Worm (Caenorhabditis elegans) whole organism, young adult: ENCODE measurements around the gene Y47D3A.34.

Source experiments
- B0035.1 ChIP-seq: sonication (generic microtip); optimal IDR thresholded peaks from 2 replicates; lab custom pipeline; 2016; ENCODE audit warnings: missing genetic modification characterization, mild to moderate bottlenecking, missing compliant biosample characterization, missing genotype, missing genetic modification reagents
- B0336.3 ChIP-seq: fragments of 200-800 bp; sonication (Bioruptor generic); IDR thresholded peaks from 2 replicates; pipeline ENCODE4 v1.3.6; 2022; ENCODE audit warnings: missing genetic modification characterization, missing compliant biosample characterization
- C06A6.2 ChIP-seq: fragments of 200-800 bp; sonication (Bioruptor generic); conservative IDR thresholded peaks from 2 replicates; pipeline ENCODE4 v1.3.6; 2022; ENCODE audit warnings: missing genetic modification characterization, missing compliant biosample characterization
- C17E4.6 ChIP-seq: fragments of 200-800 bp; sonication (Bioruptor generic); IDR thresholded peaks from 2 replicates; pipeline ENCODE4 v1.3.6; 2022; ENCODE audit warnings: missing genetic modification reagents, missing genetic modification characterization, missing compliant biosample characterization
- F49E8.2 ChIP-seq: sonication (generic microtip); optimal IDR thresholded peaks from 3 replicates; lab custom pipeline; 2017; ENCODE audit warnings: missing genetic modification characterization, mild to moderate bottlenecking, missing compliant biosample characterization, antibody characterized with exemption, moderate library complexity; ENCODE audit not compliant: insufficient read depth
- F52B5.7 ChIP-seq: sonication (generic microtip); optimal IDR thresholded peaks from 2 replicates; lab custom pipeline; 2016; ENCODE audit warnings: mild to moderate bottlenecking, missing genetic modification characterization, missing compliant biosample characterization
- F57C9.4 ChIP-seq: sonication (generic microtip); optimal IDR thresholded peaks from 2 replicates; lab custom pipeline; 2017; ENCODE audit warnings: mild to moderate bottlenecking, missing genetic modification characterization, missing compliant biosample characterization
- K11D2.4 ChIP-seq: fragments of 200-800 bp; sonication (Bioruptor generic); IDR thresholded peaks from 2 replicates; pipeline ENCODE4 v1.3.6; 2022; ENCODE audit warnings: missing genetic modification reagents, missing genetic modification characterization, missing compliant biosample characterization
- K12H6.12 ChIP-seq: fragments of 200-800 bp; sonication (Bioruptor generic); optimal IDR thresholded peaks from 2 replicates; lab custom pipeline; 2018; ENCODE audit warnings: mild to moderate bottlenecking, missing genetic modification characterization, missing compliant biosample characterization
- Y53F4B.3 ChIP-seq: fragments of 200-800 bp; sonication (Bioruptor generic); IDR thresholded peaks from 2 replicates; pipeline ENCODE4 v1.3.6; 2022; ENCODE audit warnings: missing genetic modification reagents, missing genetic modification characterization, missing compliant biosample characterization
- Y56A3A.18 ChIP-seq: fragments of 200-800 bp; sonication (Bioruptor generic); IDR thresholded peaks from 2 replicates; pipeline ENCODE4 v1.3.6; 2022; ENCODE audit warnings: missing genetic modification reagents, missing genetic modification characterization, missing compliant biosample characterization
- Y95B8A.8 ChIP-seq: fragments of 200-800 bp; sonication (Bioruptor generic); IDR thresholded peaks from 2 replicates; pipeline ENCODE4 v1.3.6; 2022; ENCODE audit warnings: missing genetic modification reagents, missing genetic modification characterization, missing compliant biosample characterization
- aptf-3 ChIP-seq: fragments of 200-800 bp; sonication (Bioruptor generic); IDR thresholded peaks from 2 replicates; pipeline ENCODE4 v1.3.6; 2022; ENCODE audit warnings: missing genetic modification characterization, missing compliant biosample characterization
- attf-3 ChIP-seq: fragments of 200-800 bp; sonication (Bioruptor generic); conservative IDR thresholded peaks from 2 replicates; pipeline ENCODE4 v1.3.6; 2022; ENCODE audit warnings: missing genetic modification reagents, missing genetic modification characterization, missing compliant biosample characterization
- bed-1 ChIP-seq: fragments of 200-800 bp; sonication (Bioruptor generic); IDR thresholded peaks from 2 replicates; pipeline ENCODE4 v1.3.6; 2022; ENCODE audit warnings: missing genetic modification reagents, missing genetic modification characterization, missing compliant biosample characterization
- bed-2 ChIP-seq: fragments of 200-800 bp; sonication (Bioruptor generic); IDR thresholded peaks from 2 replicates; pipeline ENCODE4 v1.3.6; 2022; ENCODE audit warnings: missing genetic modification reagents, missing genetic modification characterization, missing compliant biosample characterization
- ceh-100 ChIP-seq: fragments of 200-800 bp; sonication (Bioruptor generic); IDR thresholded peaks from 2 replicates; pipeline ENCODE4 v1.3.6; 2022; ENCODE audit warnings: missing genetic modification reagents, missing genetic modification characterization, missing compliant biosample characterization
- ceh-27 ChIP-seq: fragments of 200-800 bp; sonication (Bioruptor generic); optimal IDR thresholded peaks from 2 replicates; lab custom pipeline; 2018; ENCODE audit warnings: mild to moderate bottlenecking, missing genetic modification characterization, moderate library complexity, missing compliant biosample characterization
- ceh-40 ChIP-seq: fragments of 200-800 bp; sonication (Bioruptor generic); IDR thresholded peaks from 2 replicates; pipeline ENCODE4 v1.3.6; 2022; ENCODE audit warnings: missing genetic modification characterization, missing compliant biosample characterization
- die-1 ChIP-seq: sonication (generic microtip); optimal IDR thresholded peaks from 2 replicates; lab custom pipeline; 2016; ENCODE audit warnings: missing genotype, mild to moderate bottlenecking, missing genetic modification characterization, missing compliant biosample characterization
- dpl-1 ChIP-seq: fragments of 150-350 bp; optimal IDR thresholded peaks from 2 replicates; lab custom pipeline; 2014; ENCODE audit warnings: missing biosample characterization, missing genetic modification reagents, missing genetic modification characterization
- egl-44 ChIP-seq: fragments of 200-800 bp; sonication (Bioruptor generic); IDR thresholded peaks from 2 replicates; pipeline ENCODE4 v1.3.6; 2022; ENCODE audit warnings: missing genetic modification reagents, missing genetic modification characterization, missing compliant biosample characterization
- ekl-4 ChIP-seq: fragments of 200-800 bp; sonication (Bioruptor generic); IDR thresholded peaks from 2 replicates; pipeline ENCODE4 v1.3.6; 2022; ENCODE audit warnings: missing genetic modification reagents, missing genetic modification characterization, missing compliant biosample characterization
- him-1 ChIP-seq: sonication (generic microtip); optimal IDR thresholded peaks from 2 replicates; lab custom pipeline; 2016; ENCODE audit warnings: missing genotype, missing genetic modification reagents, missing genetic modification characterization, missing compliant biosample characterization
- hrde-1 ChIP-seq: sonication (generic microtip); optimal IDR thresholded peaks from 2 replicates; lab custom pipeline; 2016; ENCODE audit warnings: missing genetic modification characterization, mild to moderate bottlenecking, missing compliant biosample characterization, moderate library complexity, missing genotype, missing genetic modification reagents, borderline replicate concordance
- let-526 ChIP-seq: fragments of 200-800 bp; sonication (Bioruptor generic); IDR thresholded peaks from 2 replicates; pipeline ENCODE4 v1.3.6; 2022; ENCODE audit warnings: missing genetic modification reagents, missing genetic modification characterization, missing compliant biosample characterization
- let-607 ChIP-seq, 2 experiments: fragments of 200-800 bp in 1 of 2; sonication (Bioruptor generic) in 1 of 2; sonication (generic microtip) in 1 of 2; optimal IDR thresholded peaks; 2 replicates each; lab custom pipeline; 2016 to 2018; ENCODE audit warnings: mild to moderate bottlenecking in 2 of 2, missing compliant biosample characterization in 2 of 2, missing genetic modification characterization in 2 of 2, moderate library complexity in 2 of 2, missing genotype in 1 of 2
- lin-26 ChIP-seq: fragments of 200-800 bp; sonication (Bioruptor generic); IDR thresholded peaks from 2 replicates; pipeline ENCODE4 v1.3.6; 2022; ENCODE audit warnings: missing genetic modification reagents, missing genetic modification characterization, missing compliant biosample characterization
- lin-40 ChIP-seq: sonication (generic microtip); optimal IDR thresholded peaks from 2 replicates; lab custom pipeline; 2016; ENCODE audit warnings: missing genetic modification characterization, mild to moderate bottlenecking, missing compliant biosample characterization, missing genotype, missing genetic modification reagents
- madf-3 ChIP-seq: fragments of 200-800 bp; sonication (Bioruptor generic); IDR thresholded peaks from 2 replicates; pipeline ENCODE4 v1.3.6; 2022; ENCODE audit warnings: missing genetic modification reagents, missing genetic modification characterization, missing compliant biosample characterization
- madf-8 ChIP-seq: fragments of 200-800 bp; sonication (Bioruptor generic); conservative IDR thresholded peaks from 2 replicates; pipeline ENCODE4 v1.3.6; 2022; ENCODE audit warnings: missing genetic modification reagents, missing genetic modification characterization, missing compliant biosample characterization
- mcd-1 ChIP-seq: fragments of 200-800 bp; sonication (Bioruptor generic); IDR thresholded peaks from 2 replicates; pipeline ENCODE4 v1.3.6; 2022; ENCODE audit warnings: missing genetic modification reagents, missing genetic modification characterization, missing compliant biosample characterization
- mes-4 ChIP-seq: sonication (generic microtip); optimal IDR thresholded peaks from 2 replicates; lab custom pipeline; 2016; ENCODE audit warnings: missing genotype, missing genetic modification characterization, missing compliant biosample characterization
- nfya-1 ChIP-seq: sonication (generic microtip); optimal IDR thresholded peaks from 2 replicates; lab custom pipeline; 2017; ENCODE audit warnings: antibody characterized with exemption, missing compliant biosample characterization, missing genetic modification characterization, borderline replicate concordance; ENCODE audit not compliant: insufficient read depth
- nfya-2 ChIP-seq: fragments of 200-800 bp; sonication (Bioruptor generic); IDR thresholded peaks from 2 replicates; pipeline ENCODE4 v1.3.6; 2022; ENCODE audit warnings: missing genetic modification reagents, missing genetic modification characterization, missing compliant biosample characterization
- nhr-120 ChIP-seq: fragments of 200-800 bp; sonication (Bioruptor generic); IDR thresholded peaks from 2 replicates; pipeline ENCODE4 v1.3.6; 2022; ENCODE audit warnings: missing genetic modification characterization, missing compliant biosample characterization
- pbrm-1 ChIP-seq: fragments of 200-800 bp; sonication (Bioruptor generic); IDR thresholded peaks from 2 replicates; pipeline ENCODE4 v1.3.6; 2022; ENCODE audit warnings: missing genetic modification reagents, missing genetic modification characterization, missing compliant biosample characterization
- repo-1 ChIP-seq: sonication (generic microtip); optimal IDR thresholded peaks from 2 replicates; lab custom pipeline; 2017; ENCODE audit warnings: mild to moderate bottlenecking, missing genetic modification characterization, missing compliant biosample characterization
- snpc-1.1 ChIP-seq: sonication (generic microtip); optimal IDR thresholded peaks from 2 replicates; lab custom pipeline; 2017; ENCODE audit warnings: missing genetic modification characterization, mild to moderate bottlenecking, missing compliant biosample characterization, antibody characterized with exemption, moderate library complexity, missing genotype, missing genetic modification reagents; ENCODE audit not compliant: insufficient read depth
- sptf-2 ChIP-seq: fragments of 200-800 bp; sonication (Bioruptor generic); optimal IDR thresholded peaks from 2 replicates; lab custom pipeline; 2018; ENCODE audit warnings: mild to moderate bottlenecking, missing genetic modification characterization, missing compliant biosample characterization
- tbp1 ChIP-seq: fragments of 200-800 bp; sonication (Bioruptor generic); optimal IDR thresholded peaks from 2 replicates; lab custom pipeline; 2018; ENCODE audit warnings: mild to moderate bottlenecking, missing genetic modification characterization, missing compliant biosample characterization
- tbx-9 ChIP-seq: sonication (generic microtip); optimal IDR thresholded peaks from 2 replicates; lab custom pipeline; 2016; ENCODE audit warnings: borderline replicate concordance, missing genetic modification characterization, inconsistent platforms, missing compliant biosample characterization
- zfh-2 ChIP-seq: fragments of 200-800 bp; sonication (Bioruptor generic); conservative IDR thresholded peaks from 2 replicates; pipeline ENCODE4 v1.3.6; 2022; ENCODE audit warnings: missing genetic modification reagents, missing genetic modification characterization, missing compliant biosample characterization
- ztf-22 ChIP-seq: fragments of 200-800 bp; sonication (Bioruptor generic); optimal IDR thresholded peaks from 2 replicates; lab custom pipeline; 2018; ENCODE audit warnings: mild to moderate bottlenecking, missing genetic modification characterization, moderate library complexity, missing compliant biosample characterization
- ztf-6 ChIP-seq: fragments of 200-800 bp; sonication (Bioruptor generic); IDR thresholded peaks from 2 replicates; pipeline ENCODE4 v1.3.6; 2022; ENCODE audit warnings: missing genetic modification reagents, missing genetic modification characterization, missing compliant biosample characterization

Y47D3A.34 gene

DNA sequence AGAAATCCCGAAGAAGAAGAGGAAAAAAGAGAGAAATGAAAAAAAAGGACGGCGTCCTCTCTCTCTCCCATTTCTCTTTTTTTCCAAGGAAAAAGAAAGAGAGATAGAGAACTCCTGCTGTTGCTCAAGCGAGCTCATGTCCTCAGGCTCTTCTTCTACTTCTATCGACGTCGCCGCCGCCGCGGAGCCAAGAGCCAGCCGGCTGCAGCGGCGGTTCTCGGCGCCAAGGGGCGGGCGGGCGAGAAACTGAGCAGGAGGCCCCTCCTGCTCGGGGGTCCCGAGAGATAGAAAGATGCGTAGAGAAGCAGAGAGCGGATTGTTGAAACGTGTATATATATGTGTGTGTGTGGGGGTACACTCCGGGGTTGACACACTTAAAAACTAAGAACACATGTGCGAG lies 31.7 kb downstream of the Y47D3A.34 start (continued):
- TF ChIP-seq ceh-100 (GFP tag; lab: Robert Waterston, UW) (no peak), K12H6.12 (tag; lab: Kevin White, UChicago) (peak; percentile 55), madf-8 (no peak), ceh-27 (no peak), F52B5.7 (tag; lab: Kevin White, UChicago) (no peak), nfya-2 (GFP tag; lab: Robert Waterston, UW) (no peak)

DNA sequence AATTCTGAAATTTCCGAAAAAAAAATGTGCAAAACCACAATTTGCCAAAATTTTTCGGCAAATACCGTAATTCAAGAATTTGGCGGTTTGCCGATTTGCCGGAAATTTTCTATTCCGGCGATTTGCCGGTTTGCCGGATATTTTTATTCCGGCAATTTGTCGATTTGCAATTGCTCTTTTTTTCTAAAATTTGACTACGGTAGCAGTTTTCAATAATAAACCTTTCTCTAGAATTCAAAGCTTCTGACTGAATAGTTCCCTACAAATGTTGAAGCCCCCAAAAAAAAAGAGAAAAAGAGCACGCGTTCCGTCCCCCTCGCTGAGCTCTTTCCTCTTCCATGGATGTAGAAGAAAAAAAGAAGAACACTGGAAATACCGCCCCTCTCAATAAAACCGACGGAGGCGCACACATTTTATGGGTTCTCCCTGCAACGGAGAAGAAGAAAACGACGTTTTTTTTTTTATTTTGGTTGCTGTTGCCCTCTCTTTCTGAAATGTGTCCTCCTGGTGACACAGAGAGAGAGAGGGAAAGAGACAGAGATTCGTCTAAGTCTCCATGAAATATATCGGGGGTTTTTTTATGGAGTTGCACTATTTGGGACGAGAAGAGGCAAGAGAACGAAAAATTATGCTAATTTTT lies 33.7 kb downstream of the Y47D3A.34 start:
- TF ChIP-seq madf-8 (no peak), snpc-1.1 (no peak), F49E8.2 (no peak), zfh-2 (0 out of 2 replicates have a peak, but pooled peaks have one; percentile 25), pbrm-1 (GFP tag; lab: Robert Waterston, UW) (no peak), C17E4.6 (GFP tag; lab: Robert Waterston, UW) (no peak)

- no peak for TF ChIP-seq let-526 (GFP tag; lab: Robert Waterston, UW)
- TF ChIP-seq madf-8 = no peak
- TF ChIP-seq lin-26 (GFP tag; lab: Robert Waterston, UW) = no peak
- TF ChIP-seq ztf-22 (GFP tag; lab: Kevin White, UChicago) = no peak
- TF ChIP-seq mcd-1 (GFP tag; lab: Robert Waterston, UW) = 0 out of 2 replicates have a peak, but pooled peaks have one; percentile 4
- no peak for TF ChIP-seq B0035.1 (tag; lab: Kevin White, UChicago)
- no peak for TF ChIP-seq ekl-4
- no peak for TF ChIP-seq ztf-6 (GFP tag; lab: Robert Waterston, UW)
- TF ChIP-seq madf-3 (GFP tag; lab: Robert Waterston, UW) = no peak
- no peak for TF ChIP-seq nfya-1 (tag; lab: Kevin White, UChicago)
- no peak for TF ChIP-seq Y95B8A.8
- TF ChIP-seq hrde-1 (tag; lab: Kevin White, UChicago) = no peak
- TF ChIP-seq mes-4 (tag; lab: Kevin White, UChicago) = no peak
- no peak for TF ChIP-seq let-607 (tag; optimal IDR thresholded peaks at IDR 0.05; lab: Kevin White, UChicago)
- TF ChIP-seq dpl-1 = no peak
- TF ChIP-seq aptf-3 (GFP tag; lab: Robert Waterston, UW) = no peak
- no peak for TF ChIP-seq repo-1 (tag; lab: Kevin White, UChicago)
- no peak for TF ChIP-seq die-1 (tag; lab: Kevin White, UChicago)
- no peak for TF ChIP-seq attf-3
- no peak for TF ChIP-seq nfya-2 (GFP tag; lab: Robert Waterston, UW)
- no peak for TF ChIP-seq lin-40 (tag; lab: Kevin White, UChicago)
- TF ChIP-seq C06A6.2 (GFP tag; lab: Robert Waterston, UW) = no peak
- no peak for TF ChIP-seq bed-1 (GFP tag; lab: Robert Waterston, UW)
- no peak for TF ChIP-seq him-1 (tag; lab: Kevin White, UChicago)
- TF ChIP-seq ceh-40 (GFP tag; lab: Robert Waterston, UW) = no peak
- TF ChIP-seq nhr-120 (GFP tag; lab: Robert Waterston, UW) = no peak
- TF ChIP-seq Y53F4B.3 = no peak
- no peak for TF ChIP-seq bed-2 (GFP tag; lab: Robert Waterston, UW)
- peak; percentile 78 for TF ChIP-seq B0336.3 (GFP tag; lab: Robert Waterston, UW)
- TF ChIP-seq F49E8.2 = no peak
- peak; percentile 17 for TF ChIP-seq tbp1 (GFP tag; lab: Kevin White, UChicago)
- no peak for TF ChIP-seq sptf-2
- no peak for TF ChIP-seq F57C9.4 (tag; lab: Kevin White, UChicago)
- TF ChIP-seq K11D2.4 (GFP tag; lab: Robert Waterston, UW) = 0 out of 2 replicates have a peak, but pooled peaks have one; percentile 35
- no peak for TF ChIP-seq Y56A3A.18 (GFP tag; lab: Robert Waterston, UW)
- TF ChIP-seq egl-44 (GFP tag; lab: Robert Waterston, UW) = no peak
- TF ChIP-seq tbx-9 (tag; lab: Kevin White, UChicago) = no peak
Measured at ce11 chrIII:11197327-11197726, 37.3 kb downstream of the Y47D3A.34 start.
